Fruit fly (Drosophila melanogaster) whole organism, wandering third instar larva: ENCODE results near the gene PGAP2.

Source experiments
- Abd-B ChIP-seq: fragments of >200 bp; optimal IDR thresholded peaks from 2 replicates; lab custom pipeline; 2017; ENCODE audit warnings: missing biosample characterization, missing genetic modification characterization
- CG9705 ChIP-seq: fragments of 200-800 bp; sonication (Bioruptor generic); optimal IDR thresholded peaks from 2 replicates; lab custom pipeline; 2018; ENCODE audit warnings: missing biosample characterization, mild to moderate bottlenecking, missing genetic modification characterization
- CrebA ChIP-seq: fragments of 200-800 bp; sonication (Bioruptor generic); optimal IDR thresholded peaks from 2 replicates; lab custom pipeline; 2016; ENCODE audit warnings: missing biosample characterization, mild to moderate bottlenecking, missing genetic modification characterization, borderline replicate concordance
- Dfd ChIP-seq: fragments of >200 bp; optimal IDR thresholded peaks from 2 replicates; lab custom pipeline; 2017; ENCODE audit warnings: missing biosample characterization, missing genetic modification characterization
- Dif ChIP-seq: fragments of 200-275, 200-300 bp; sonication (Bioruptor generic); optimal IDR thresholded peaks from 2 replicates; lab custom pipeline; 2018; ENCODE audit warnings: missing biosample characterization, missing genetic modification characterization; ENCODE audit not compliant: partially characterized antibody
- HLH106 ChIP-seq: fragments of 200-800 bp; optimal IDR thresholded peaks from 3 replicates; lab custom pipeline; 2019; ENCODE audit warnings: missing biosample characterization, mild to moderate bottlenecking, missing genetic modification characterization, moderate library complexity
- Hnf4 ChIP-seq: fragments of 200-800 bp; sonication (Bioruptor generic); optimal IDR thresholded peaks from 2 replicates; lab custom pipeline; 2016; ENCODE audit warnings: missing biosample characterization, mild to moderate bottlenecking, missing genetic modification characterization
- Hr78 ChIP-seq: fragments of >200 bp; optimal IDR thresholded peaks from 2 replicates; lab custom pipeline; 2017; ENCODE audit warnings: missing biosample characterization, missing genetic modification characterization
- Hr83 ChIP-seq: fragments of 200-300 bp; sonication (Bioruptor generic); optimal IDR thresholded peaks from 2 replicates; lab custom pipeline; 2016; ENCODE audit warnings: missing biosample characterization, mild to moderate bottlenecking, missing genetic modification characterization, moderate library complexity; ENCODE audit not compliant: poor library complexity, severe bottlenecking
- Jra ChIP-seq: sonication (Bioruptor generic); optimal IDR thresholded peaks from 2 replicates; lab custom pipeline; 2016; ENCODE audit warnings: missing biosample characterization, missing genetic modification characterization
- Myc ChIP-seq: fragments of >200 bp; optimal IDR thresholded peaks from 2 replicates; lab custom pipeline; 2017
- N ChIP-seq: fragments of >200 bp; optimal IDR thresholded peaks from 2 replicates; lab custom pipeline; 2018; ENCODE audit warnings: missing biosample characterization, missing external identifiers, missing genetic modification characterization
- OdsH ChIP-seq: fragments of 200-800 bp; sonication (Bioruptor generic); optimal IDR thresholded peaks from 2 replicates; lab custom pipeline; 2016; ENCODE audit warnings: missing biosample characterization, mild to moderate bottlenecking, missing genetic modification characterization
- Rel ChIP-seq, 2 experiments: fragments of 200-800 bp; sonication (Bioruptor generic) in 1 of 2; optimal IDR thresholded peaks; 2 replicates in 1 of 2; 3 replicates in 1 of 2; lab custom pipeline; 2016 to 2019; ENCODE audit warnings: mild to moderate bottlenecking in 2 of 2, missing biosample characterization in 2 of 2, missing genetic modification characterization in 2 of 2, moderate library complexity in 1 of 2
- Sp1 ChIP-seq: fragments of 200-800 bp; sonication (Bioruptor generic); optimal IDR thresholded peaks from 3 replicates; lab custom pipeline; 2019; ENCODE audit warnings: missing biosample characterization, mild to moderate bottlenecking, missing genetic modification characterization, moderate library complexity
- Vsx2 ChIP-seq: fragments of 200-300, 225-300 bp; sonication (Bioruptor generic); optimal IDR thresholded peaks from 2 replicates; lab custom pipeline; 2018; ENCODE audit warnings: missing biosample characterization, missing genetic modification characterization; ENCODE audit not compliant: partially characterized antibody
- br ChIP-seq: fragments of 200-800 bp; sonication (Bioruptor generic); optimal IDR thresholded peaks from 2 replicates; lab custom pipeline; 2016; ENCODE audit warnings: missing biosample characterization, missing genetic modification characterization
- brk ChIP-seq: fragments of 200-800 bp; sonication (Bioruptor generic); optimal IDR thresholded peaks from 2 replicates; lab custom pipeline; 2016; ENCODE audit warnings: missing biosample characterization, mild to moderate bottlenecking, missing genetic modification characterization
- dl ChIP-seq, 2 experiments: fragments of 175-275, 200-275 bp in 1 of 2; fragments of 200-275 bp in 1 of 2; sonication (Bioruptor generic); optimal IDR thresholded peaks; lab custom pipeline; 2018; ENCODE audit warnings: mild to moderate bottlenecking in 2 of 2, missing biosample characterization in 2 of 2, missing genetic modification characterization in 2 of 2, moderate library complexity in 2 of 2; ENCODE audit not compliant: partially characterized antibody in 2 of 2, insufficient read depth in 1 of 2
- dmrt93B ChIP-seq: fragments of 200-800 bp; sonication (Bioruptor generic); optimal IDR thresholded peaks from 2 replicates; lab custom pipeline; 2018; ENCODE audit warnings: missing biosample characterization, mild to moderate bottlenecking, missing genetic modification characterization
- dsf ChIP-seq: sonication (Bioruptor generic); optimal IDR thresholded peaks from 2 replicates; lab custom pipeline; 2016; ENCODE audit warnings: missing biosample characterization, missing genetic modification characterization, borderline replicate concordance
- ey ChIP-seq: fragments of 200-800 bp; sonication (Bioruptor generic); optimal IDR thresholded peaks from 2 replicates; lab custom pipeline; 2016; ENCODE audit warnings: missing biosample characterization, missing genetic modification characterization
- foxo ChIP-seq, 2 experiments: fragments of 200-800 bp; sonication (Bioruptor generic); optimal IDR thresholded peaks; 2 replicates in 1 of 2; 3 replicates in 1 of 2; lab custom pipeline; 2016 to 2017; ENCODE audit warnings: missing biosample characterization in 2 of 2, missing genetic modification characterization in 2 of 2
- fru ChIP-seq: fragments of 200-800 bp; sonication (Bioruptor generic); optimal IDR thresholded peaks from 3 replicates; lab custom pipeline; 2016; ENCODE audit warnings: missing biosample characterization, mild to moderate bottlenecking, missing genetic modification characterization
- h ChIP-seq: fragments of 200-800 bp; sonication (Bioruptor generic); optimal IDR thresholded peaks from 3 replicates; lab custom pipeline; 2016; ENCODE audit warnings: missing biosample characterization, mild to moderate bottlenecking, missing genetic modification characterization
- jim ChIP-seq: fragments of 175-275, 200-325 bp; sonication (Bioruptor generic); optimal IDR thresholded peaks from 2 replicates; lab custom pipeline; 2016; ENCODE audit warnings: missing biosample characterization, mild to moderate bottlenecking, missing genetic modification characterization
- lola ChIP-seq: fragments of >200 bp; optimal IDR thresholded peaks from 2 replicates; lab custom pipeline; 2017; ENCODE audit warnings: missing biosample characterization, missing genetic modification characterization
- pan ChIP-seq: fragments of >200 bp; optimal IDR thresholded peaks from 2 replicates; lab custom pipeline; 2017
- psq ChIP-seq: fragments of 200-800 bp; sonication (Bioruptor generic); optimal IDR thresholded peaks from 3 replicates; lab custom pipeline; 2017; ENCODE audit warnings: missing biosample characterization, mild to moderate bottlenecking, missing genetic modification characterization, moderate library complexity
- rgr ChIP-seq: fragments of 200-800 bp; sonication (Bioruptor generic); optimal IDR thresholded peaks from 3 replicates; lab custom pipeline; 2016; ENCODE audit warnings: missing biosample characterization, mild to moderate bottlenecking, missing genetic modification characterization
- sage ChIP-seq: fragments of 200-800 bp; sonication (Bioruptor generic); optimal IDR thresholded peaks from 2 replicates; lab custom pipeline; 2016; ENCODE audit warnings: missing biosample characterization, mild to moderate bottlenecking, missing genetic modification characterization
- sv ChIP-seq: fragments of 200-800 bp; sonication (Bioruptor generic); optimal IDR thresholded peaks from 3 replicates; lab custom pipeline; 2016; ENCODE audit warnings: missing biosample characterization, missing genetic modification characterization
- tai ChIP-seq: sonication (Bioruptor generic); optimal IDR thresholded peaks from 2 replicates; lab custom pipeline; 2016; ENCODE audit warnings: missing biosample characterization, missing genetic modification characterization
- usp ChIP-seq: fragments of >200 bp; optimal IDR thresholded peaks from 2 replicates; lab custom pipeline; 2017; ENCODE audit warnings: missing biosample characterization, missing genetic modification characterization
- woc ChIP-seq: sonication (Bioruptor generic); optimal IDR thresholded peaks from 2 replicates; lab custom pipeline; 2016; ENCODE audit warnings: missing biosample characterization, mild to moderate bottlenecking, missing genetic modification characterization

Gene PGAP2

DNA sequence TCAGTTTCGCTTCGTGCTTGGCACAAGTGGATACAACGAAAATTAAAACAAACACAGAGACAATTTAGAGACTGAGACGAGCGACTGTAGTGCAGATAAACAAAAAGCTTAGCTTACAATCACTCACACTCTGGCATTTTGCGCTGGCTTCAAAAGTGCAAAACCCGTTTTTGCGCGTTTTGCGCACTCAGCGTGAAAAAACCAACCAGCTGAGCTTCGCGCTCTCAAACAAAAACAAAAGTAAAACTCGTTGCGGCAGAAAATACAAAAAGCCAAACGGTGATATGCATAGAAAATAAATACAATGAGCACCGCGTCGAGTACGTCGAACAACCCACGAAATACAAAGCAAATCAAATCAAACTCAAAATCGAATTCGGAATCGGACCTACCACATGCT, 21.4 kb upstream of the PGAP2 start:
- TF ChIP-seq Dif (GFP tag; lab: Kevin White, UChicago) (no peak), Dfd (GFP tag; lab: Kevin White, UChicago) (no peak), dl (GFP tag; optimal IDR thresholded peaks at IDR 0.05; lab: Kevin White, UChicago; ENCODE audit: insufficient read depth in 1 of 2, partially characterized antibody in 2 of 2) (no peak), CG9705 (GFP tag; lab: Kevin White, UChicago) (no peak), ey (no peak), CrebA (GFP tag; lab: Kevin White, UChicago) (no peak), pan (lab: Kevin White, UChicago) (no peak), Hr78 (GFP tag; lab: Kevin White, UChicago) (no peak), Vsx2 (no peak), Hnf4 (GFP tag; lab: Kevin White, UChicago) (no peak), lola (no peak), sv (GFP tag; lab: Kevin White, UChicago) (no peak)

DNA sequence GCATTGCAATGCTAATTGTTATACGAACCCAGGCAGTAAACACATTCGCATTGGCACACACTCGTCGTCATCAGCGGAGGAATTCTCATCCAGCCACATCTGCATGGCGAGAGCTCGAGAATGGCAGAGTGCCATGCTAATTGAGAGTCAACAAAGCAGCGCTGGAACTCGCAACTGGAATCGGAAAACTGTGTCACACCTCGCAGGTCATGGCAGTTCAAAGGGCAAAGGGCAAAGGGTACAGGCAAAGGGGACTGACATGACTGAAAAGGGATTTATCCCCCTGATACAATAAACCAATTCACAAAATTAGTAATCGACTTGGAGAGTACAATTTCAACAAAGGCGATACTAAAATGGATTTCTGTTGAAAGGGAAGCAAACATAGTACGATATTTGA, 20.7 kb upstream of the PGAP2 start:
- TF ChIP-seq CG9705 (GFP tag; lab: Kevin White, UChicago): no peak
- no peak for TF ChIP-seq Rel (GFP tag; optimal IDR thresholded peaks at IDR 0.05; lab: Kevin White, UChicago)
- no peak for TF ChIP-seq Rel (tag; optimal IDR thresholded peaks at IDR 0.05; lab: Kevin White, UChicago)
- TF ChIP-seq dsf (GFP tag; lab: Kevin White, UChicago): no peak
- TF ChIP-seq jim (GFP tag; lab: Kevin White, UChicago): no peak
- no peak for TF ChIP-seq psq
- no peak for TF ChIP-seq lola
- no peak for TF ChIP-seq Myc (lab: Kevin White, UChicago)
- TF ChIP-seq HLH106: no peak
- no peak for TF ChIP-seq fru (GFP tag; lab: Kevin White, UChicago)
- no peak for TF ChIP-seq h (GFP tag; lab: Kevin White, UChicago)
- TF ChIP-seq Hr78 (GFP tag; lab: Kevin White, UChicago): no peak

- no peak for TF ChIP-seq Sp1 (GFP tag; lab: Kevin White, UChicago)
- no peak for TF ChIP-seq brk (GFP tag; lab: Kevin White, UChicago)
- TF ChIP-seq Jra (GFP tag; lab: Kevin White, UChicago): no peak
- TF ChIP-seq Myc (lab: Kevin White, UChicago): no peak
- no peak for TF ChIP-seq jim (GFP tag; lab: Kevin White, UChicago)
- no peak for TF ChIP-seq h (GFP tag; lab: Kevin White, UChicago)
- no peak for TF ChIP-seq ey
- no peak for TF ChIP-seq lola
- TF ChIP-seq fru (GFP tag; lab: Kevin White, UChicago): no peak
- no peak for TF ChIP-seq woc (GFP tag; lab: Kevin White, UChicago)
- no peak for TF ChIP-seq Abd-B (GFP tag; lab: Kevin White, UChicago)
- TF ChIP-seq pan (lab: Kevin White, UChicago): no peak
- TF ChIP-seq, all 38 proteins: peak for 0
Measured at dm6 chr2L:838786-839185, 19.5 kb upstream of the PGAP2 start.

dm6 chr2L:837989-838388, 18.7 kb upstream of the PGAP2 start:
- TF ChIP-seq brk (GFP tag; lab: Kevin White, UChicago) (no peak), N (no peak), sv (GFP tag; lab: Kevin White, UChicago) (no peak), Hr83 (no peak), ey (no peak), HLH106 (no peak), Sp1 (GFP tag; lab: Kevin White, UChicago) (peak; percentile 7), Jra (GFP tag; lab: Kevin White, UChicago) (no peak), psq (peak; percentile 24), Hr78 (GFP tag; lab: Kevin White, UChicago) (no peak), Dfd (GFP tag; lab: Kevin White, UChicago) (no peak), Hnf4 (GFP tag; lab: Kevin White, UChicago) (no peak), sage (GFP tag; lab: Kevin White, UChicago) (no peak), rgr (GFP tag; lab: Kevin White, UChicago) (peak; percentile 4), woc (GFP tag; lab: Kevin White, UChicago) (no peak), dmrt93B (GFP tag; lab: Kevin White, UChicago) (no peak), pan (lab: Kevin White, UChicago) (no peak), OdsH (GFP tag; lab: Kevin White, UChicago) (peak; percentile 48), CG9705 (GFP tag; lab: Kevin White, UChicago) (no peak), usp (GFP tag; lab: Kevin White, UChicago) (no peak), lola (no peak), fru (GFP tag; lab: Kevin White, UChicago) (peak; percentile 46), tai (GFP tag; lab: Kevin White, UChicago) (no peak), foxo (GFP tag; optimal IDR thresholded peaks at IDR 0.05; lab: Kevin White, UChicago) (peak in 1 of 2 experiments; percentile 23), Myc (lab: Kevin White, UChicago) (no peak), br (GFP tag; lab: Kevin White, UChicago) (peak; percentile 35), Dif (GFP tag; lab: Kevin White, UChicago) (no peak), dl (GFP tag; optimal IDR thresholded peaks at IDR 0.05; lab: Kevin White, UChicago; ENCODE audit: insufficient read depth in 1 of 2, partially characterized antibody in 2 of 2) (no peak)
